Fruit fly (Drosophila melanogaster) S2 (cell line): ENCODE results near the gene spri.

Experiments used
- CG8478 ChIP-seq: fragments of >200 bp; optimal IDR thresholded peaks from 2 replicates; lab custom pipeline; 2018
- CTCF ChIP-seq, 2 experiments: fragments of >200 bp; optimal IDR thresholded peaks; 2 replicates each; lab custom pipeline; 2018

- TF ChIP-seq CTCF (optimal IDR thresholded peaks at IDR 0.05; lab: Kevin White, UChicago): no peak
- TF ChIP-seq CG8478 (lab: Kevin White, UChicago): no peak
These were observed 98.8 kb downstream of the spri start for dm6 chrX:10486144-10487030.
